Worm (Caenorhabditis elegans) whole organism, L3 larva: Measurements from ENCODE around the gene nep-8.

ENCODE experiments used
- ceh-28 ChIP-seq: fragments of 150-350 bp; optimal IDR thresholded peaks from 2 replicates; lab custom pipeline; 2014; ENCODE audit warnings: missing biosample characterization, missing genetic modification reagents, missing genetic modification characterization
- egl-27 ChIP-seq: sonication (generic microtip); optimal IDR thresholded peaks from 4 replicates; lab custom pipeline; 2017; ENCODE audit warnings: missing biosample characterization, missing genetic modification reagents, missing genetic modification characterization
- nhr-12 ChIP-seq: fragments of 150-350 bp; optimal IDR thresholded peaks from 2 replicates; lab custom pipeline; 2014; ENCODE audit warnings: missing biosample characterization, missing genetic modification characterization
- sea-2 ChIP-seq: fragments of 150-350 bp; sonication (generic microtip); optimal IDR thresholded peaks from 4 replicates; lab custom pipeline; 2014; ENCODE audit warnings: missing biosample characterization, missing genetic modification reagents, missing genetic modification characterization
- unc-62 ChIP-seq: fragments of 150-350 bp; sonication (generic microtip); optimal IDR thresholded peaks from 4 replicates; lab custom pipeline; 2014; ENCODE audit warnings: missing biosample characterization, missing genetic modification reagents, missing genetic modification characterization
- ztf-4 ChIP-seq: fragments of 150-350 bp; optimal IDR thresholded peaks from 2 replicates; lab custom pipeline; 2014; ENCODE audit warnings: missing biosample characterization, missing genetic modification characterization

DNA sequence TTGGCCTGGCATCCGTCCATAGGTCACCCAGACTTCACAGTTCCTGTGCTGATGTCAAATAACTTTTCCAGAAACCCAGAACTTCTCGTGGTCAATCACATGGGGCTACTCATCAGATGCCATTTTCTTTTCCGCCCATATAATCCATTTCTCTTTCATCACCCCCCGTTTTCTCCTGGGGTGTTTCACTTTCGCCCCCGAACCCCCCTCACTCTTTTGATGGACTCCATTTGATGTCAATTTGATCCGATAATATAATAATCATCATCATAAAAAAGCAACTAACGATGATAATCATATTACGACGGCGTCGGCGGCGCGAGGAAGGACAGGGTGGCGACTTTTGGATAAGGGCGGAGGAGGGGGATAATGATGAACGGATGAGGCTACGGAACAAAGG, 34.6 kb downstream of the nep-8 start:
- no peak for TF ChIP-seq ceh-28
- no peak for TF ChIP-seq sea-2 (GFP tag; lab: Kevin White, UChicago)
- TF ChIP-seq nhr-12 (tag; lab: Kevin White, UChicago): no peak
- TF ChIP-seq egl-27 (tag; lab: Kevin White, UChicago): no peak
- no peak for TF ChIP-seq ztf-4 (tag; lab: Kevin White, UChicago)
- no peak for TF ChIP-seq unc-62 (GFP tag; lab: Kevin White, UChicago)
